Worm (Caenorhabditis elegans) whole organism, L4/young adult: ENCODE measurements around the gene kcnl-4.

ENCODE experiments used
- W03F9.2 ChIP-seq: fragments of 150-350 bp; optimal IDR thresholded peaks from 2 replicates; lab custom pipeline; 2014; ENCODE audit warnings: missing biosample characterization, missing genetic modification characterization
- dao-5 ChIP-seq: sonication (generic microtip); optimal IDR thresholded peaks from 2 replicates; lab custom pipeline; 2016; ENCODE audit warnings: missing genotype, missing genetic modification characterization, moderate library complexity, missing compliant biosample characterization
- him-1 ChIP-seq: sonication (generic microtip); optimal IDR thresholded peaks from 2 replicates; lab custom pipeline; 2016; ENCODE audit warnings: missing genotype, missing genetic modification reagents, missing genetic modification characterization, missing compliant biosample characterization

DNA sequence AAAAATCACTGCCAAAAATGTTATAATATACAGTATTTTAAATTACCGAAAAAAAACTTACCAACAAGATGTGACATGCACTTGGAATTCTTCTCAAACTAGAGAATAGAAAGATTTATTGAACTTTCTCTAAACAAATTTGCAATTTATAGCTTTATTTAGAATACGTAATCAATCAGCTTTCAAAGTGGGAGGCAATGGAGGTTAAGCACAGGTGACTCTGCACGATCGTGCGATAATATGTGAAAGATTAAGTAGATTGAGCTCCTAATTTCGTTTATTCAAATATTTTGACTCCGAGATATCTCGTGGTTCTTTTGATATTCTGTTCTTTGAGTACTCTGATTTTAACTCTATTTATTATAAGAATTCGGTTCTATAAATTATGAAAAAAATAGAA is 12.9 kb upstream of the kcnl-4 start, which contains the start of gene R02D5.6:
- TF ChIP-seq W03F9.2 (tag; lab: Kevin White, UChicago) (no peak), him-1 (no peak), dao-5 (tag; lab: Kevin White, UChicago) (no peak)
